Worm (Caenorhabditis elegans): Measurements from ENCODE around the gene ccm-2.
A peak's percentile ranks its signal among the peaks of the same experiment; 100 is the strongest.

Gene ccm-2

ce11 chrIV:1857866-1858271 lies 23.4 kb downstream of the ccm-2 start (continued):
- TF ChIP-seq nhr-90 (tag; optimal IDR thresholded peaks at IDR 0.05) (peak; percentile 27), madf-10 (tag; optimal IDR thresholded peaks at IDR 0.05) (peak; percentile 92), cebp-1 (GFP tag; IDR thresholded peaks at IDR 0.05) (no peak; the same call in 1 of the 2 replicates), cebp-1 (tag; optimal IDR thresholded peaks at IDR 0.05) (peak; percentile 75), B0336.3 (GFP tag; IDR thresholded peaks at IDR 0.05) (peak; percentile 57; the same call in 1 of the 2 replicates), attf-6 (GFP tag; IDR thresholded peaks at IDR 0.05) (no peak), pbrm-1 (GFP tag; IDR thresholded peaks at IDR 0.05) (0 out of 2 replicates have a peak, but pooled peaks have one; percentile 52), sptf-2 (GFP tag; optimal IDR thresholded peaks at IDR 0.05) (no peak), hrde-1 (tag; optimal IDR thresholded peaks at IDR 0.05; ENCODE audit: borderline replicate concordance) (no peak), ceh-100 (GFP tag; IDR thresholded peaks at IDR 0.05) (no peak)

ce11 chrIV:1859365-1859982 lies 25.0 kb downstream of the ccm-2 start:
- TF ChIP-seq nhr-80 (tag; optimal IDR thresholded peaks at IDR 0.05) (peak; percentile 75), lin-40 (tag; optimal IDR thresholded peaks at IDR 0.05) (peak; percentile 13), Y79H2A.3 (GFP tag; conservative IDR thresholded peaks at IDR 0.05) (no peak), cebp-1 (GFP tag; IDR thresholded peaks at IDR 0.05) (no peak), cebp-1 (tag; optimal IDR thresholded peaks at IDR 0.05) (peak; percentile 0), ztf-26 (tag; optimal IDR thresholded peaks at IDR 0.05) (peak; percentile 38)

- TF ChIP-seq ztf-18 (tag; optimal IDR thresholded peaks at IDR 0.05) (no peak), Y95B8A.8 (GFP tag; IDR thresholded peaks at IDR 0.05) (no peak), egrh-3 (GFP tag; IDR thresholded peaks at IDR 0.05) (no peak), lin-26 (GFP tag; IDR thresholded peaks at IDR 0.05) (no peak), nhr-27 (tag; optimal IDR thresholded peaks at IDR 0.05) (no peak), nfyb-1 (GFP tag; IDR thresholded peaks at IDR 0.05) (peak; percentile 75), madf-6 (GFP tag; IDR thresholded peaks at IDR 0.05) (no peak), nhr-179 (tag; optimal IDR thresholded peaks at IDR 0.05) (no peak)
Measured at ce11 chrIV:1860965-1861364, 26.5 kb downstream of the ccm-2 start.

ce11 chrIV:1862655-1863054 lies 28.2 kb downstream of the ccm-2 start:
- TF ChIP-seq F57A8.1 (GFP tag; optimal IDR thresholded peaks at IDR 0.05) (no peak), ceh-91 (GFP tag; IDR thresholded peaks at IDR 0.05) (no peak), F57C9.4 (tag; optimal IDR thresholded peaks at IDR 0.05) (no peak), lag-1 (GFP tag; IDR thresholded peaks at IDR 0.05) (no peak), rpc-1 (optimal IDR thresholded peaks at IDR 0.05) (no peak), rpc-1 (tag; optimal IDR thresholded peaks at IDR 0.05) (no peak), attf-5 (GFP tag; optimal IDR thresholded peaks at IDR 0.05) (no peak), ama-1 (optimal IDR thresholded peaks at IDR 0.05) (no peak), ama-1 (GFP tag; optimal IDR thresholded peaks at IDR 0.05) (no peak), ztf-6 (GFP tag; IDR thresholded peaks at IDR 0.05) (no peak), ets-4 (GFP tag; optimal IDR thresholded peaks at IDR 0.05) (no peak), tbx-9 (tag; optimal IDR thresholded peaks at IDR 0.05; ENCODE audit: borderline replicate concordance) (no peak), ztf-18 (tag; optimal IDR thresholded peaks at IDR 0.05) (no peak), tbp1 (GFP tag; optimal IDR thresholded peaks at IDR 0.05) (no peak), zim-3 (tag; optimal IDR thresholded peaks at IDR 0.05) (no peak), D2030.7 (GFP tag; IDR thresholded peaks at IDR 0.05) (no peak), Y53G8AR.9 (GFP tag; conservative IDR thresholded peaks at IDR 0.05) (no peak), ZK185.1 (tag; optimal IDR thresholded peaks at IDR 0.05; ENCODE audit: poor library complexity, severe bottlenecking) (no peak), lin-40 (tag; optimal IDR thresholded peaks at IDR 0.05) (no peak), egl-18 (GFP tag; IDR thresholded peaks at IDR 0.05) (no peak), ceh-79 (tag; optimal IDR thresholded peaks at IDR 0.05) (no peak), C06A6.2 (GFP tag; conservative IDR thresholded peaks at IDR 0.05) (no peak)

All from whole organism, young adult.